Worm (Caenorhabditis elegans) whole organism, L2 larva: ENCODE data around the gene ZK546.5.
A peak's percentile ranks its signal among the peaks of the same experiment; 100 is the strongest.

Experiments
- C34F6.9 ChIP-seq: fragments of 150-350 bp; optimal IDR thresholded peaks from 2 replicates; lab custom pipeline; 2014; ENCODE audit warnings: missing biosample characterization, missing genetic modification characterization
- F13H6.1 ChIP-seq: sonication (generic microtip); optimal IDR thresholded peaks from 2 replicates; lab custom pipeline; 2016; ENCODE audit warnings: missing genetic modification characterization, missing compliant biosample characterization
- R02D3.7 ChIP-seq: fragments of 150-350 bp; optimal IDR thresholded peaks from 2 replicates; lab custom pipeline; 2014; ENCODE audit warnings: missing biosample characterization, missing genetic modification characterization
- Y55F3AM.14 ChIP-seq: fragments of 200-800 bp; sonication (Bioruptor generic); optimal IDR thresholded peaks from 2 replicates; lab custom pipeline; 2018; ENCODE audit warnings: mild to moderate bottlenecking, missing genetic modification characterization, missing compliant biosample characterization
- ZK546.5 ChIP-seq: sonication (generic microtip); optimal IDR thresholded peaks from 2 replicates; lab custom pipeline; 2017; ENCODE audit warnings: missing biosample characterization, missing genetic modification characterization
- alr-1 ChIP-seq: fragments of 150-350 bp; optimal IDR thresholded peaks from 2 replicates; lab custom pipeline; 2014; ENCODE audit warnings: missing biosample characterization, missing genetic modification characterization
- aly-2 ChIP-seq: fragments of 150-350 bp; optimal IDR thresholded peaks from 2 replicates; lab custom pipeline; 2014; ENCODE audit warnings: missing biosample characterization, missing genetic modification characterization
- ama-1 ChIP-seq: fragments of 150-350 bp; optimal IDR thresholded peaks from 2 replicates; lab custom pipeline; 2018; ENCODE audit warnings: inconsistent platforms
- blmp-1 ChIP-seq: sonication (generic microtip); optimal IDR thresholded peaks from 2 replicates; lab custom pipeline; 2017; ENCODE audit warnings: missing genetic modification characterization, mild to moderate bottlenecking, missing compliant biosample characterization, antibody characterized with exemption, moderate library complexity; ENCODE audit not compliant: insufficient read depth
- ceh-16 ChIP-seq: fragments of 150-350 bp; optimal IDR thresholded peaks from 2 replicates; lab custom pipeline; 2014; ENCODE audit warnings: missing biosample characterization, missing genetic modification characterization
- ceh-82 ChIP-seq: fragments of 150-350 bp; optimal IDR thresholded peaks from 2 replicates; lab custom pipeline; 2014; ENCODE audit warnings: missing biosample characterization, missing genetic modification characterization
- crh-2 ChIP-seq: sonication (generic microtip); optimal IDR thresholded peaks from 2 replicates; lab custom pipeline; 2017; ENCODE audit warnings: missing biosample characterization, missing genetic modification characterization
- dmd-4 ChIP-seq: sonication (generic microtip); optimal IDR thresholded peaks from 2 replicates; lab custom pipeline; 2017; ENCODE audit warnings: missing biosample characterization, missing genetic modification characterization
- egl-27 ChIP-seq: sonication (generic microtip); optimal IDR thresholded peaks from 3 replicates; lab custom pipeline; 2017; ENCODE audit warnings: missing biosample characterization, missing genetic modification reagents, missing genetic modification characterization
- elt-1 ChIP-seq: fragments of 150-350 bp; optimal IDR thresholded peaks from 2 replicates; lab custom pipeline; 2014; ENCODE audit warnings: missing biosample characterization, missing genetic modification characterization
- elt-3 ChIP-seq: sonication (generic microtip); optimal IDR thresholded peaks from 2 replicates; lab custom pipeline; 2017; ENCODE audit warnings: missing biosample characterization, missing genetic modification characterization
- fos-1 ChIP-seq: fragments of 150-350 bp; optimal IDR thresholded peaks from 2 replicates; lab custom pipeline; 2014; ENCODE audit warnings: missing biosample characterization, missing genetic modification characterization
- gmeb-1 ChIP-seq: fragments of 150-350 bp; optimal IDR thresholded peaks from 2 replicates; lab custom pipeline; 2014; ENCODE audit warnings: missing biosample characterization, missing genetic modification characterization
- lin-11 ChIP-seq: fragments of 150-350 bp; sonication (generic microtip); optimal IDR thresholded peaks from 2 replicates; lab custom pipeline; 2014; ENCODE audit warnings: missing biosample characterization, missing genetic modification characterization, inconsistent platforms, mixed read lengths
- lin-13 ChIP-seq: fragments of 150-350 bp; optimal IDR thresholded peaks from 2 replicates; lab custom pipeline; 2014; ENCODE audit warnings: missing biosample characterization, missing genetic modification reagents, missing genetic modification characterization
- lin-39 ChIP-seq: fragments of 150-350 bp; optimal IDR thresholded peaks from 2 replicates; lab custom pipeline; 2014; ENCODE audit warnings: missing biosample characterization, missing genetic modification reagents, missing genetic modification characterization
- lsy-2 ChIP-seq, 2 experiments: fragments of 150-350 bp in 1 of 2; sonication (generic microtip) in 1 of 2; optimal IDR thresholded peaks; 2 replicates each; lab custom pipeline; 2014 to 2017; ENCODE audit warnings: missing biosample characterization in 2 of 2, missing genetic modification characterization in 2 of 2
- mab-5 ChIP-seq: fragments of 150-350 bp; optimal IDR thresholded peaks from 2 replicates; lab custom pipeline; 2014; ENCODE audit warnings: missing biosample characterization, missing genetic modification characterization
- mbf-1 ChIP-seq: sonication (generic microtip); optimal IDR thresholded peaks from 2 replicates; lab custom pipeline; 2017; ENCODE audit warnings: missing biosample characterization, missing genetic modification characterization
- mdl-1 ChIP-seq, 2 experiments: fragments of 150-350 bp in 1 of 2; sonication (generic microtip) in 1 of 2; optimal IDR thresholded peaks; 2 replicates each; lab custom pipeline; 2017; ENCODE audit warnings: missing biosample characterization in 2 of 2, missing genetic modification characterization in 2 of 2
- nhr-10 ChIP-seq: sonication (generic microtip); optimal IDR thresholded peaks from 2 replicates; lab custom pipeline; 2017; ENCODE audit warnings: missing biosample characterization, missing genetic modification characterization
- nhr-11 ChIP-seq: fragments of 150-350 bp; optimal IDR thresholded peaks from 2 replicates; lab custom pipeline; 2014; ENCODE audit warnings: missing biosample characterization, missing genetic modification characterization
- nhr-12 ChIP-seq: fragments of 150-350 bp; optimal IDR thresholded peaks from 2 replicates; lab custom pipeline; 2014; ENCODE audit warnings: missing biosample characterization, missing genetic modification characterization
- nhr-129 ChIP-seq: fragments of 150-350 bp; optimal IDR thresholded peaks from 2 replicates; lab custom pipeline; 2014; ENCODE audit warnings: missing biosample characterization, missing genetic modification characterization
- nhr-21 ChIP-seq: fragments of 150-350 bp; optimal IDR thresholded peaks from 2 replicates; lab custom pipeline; 2014; ENCODE audit warnings: missing biosample characterization, missing genetic modification characterization
- nhr-23 ChIP-seq: fragments of 150-350 bp; optimal IDR thresholded peaks from 2 replicates; lab custom pipeline; 2014; ENCODE audit warnings: missing biosample characterization, missing genetic modification reagents, missing genetic modification characterization
- nhr-237 ChIP-seq: fragments of 150-350 bp; optimal IDR thresholded peaks from 2 replicates; lab custom pipeline; 2014; ENCODE audit warnings: missing biosample characterization, missing genetic modification characterization
- nhr-25 ChIP-seq: fragments of 150-350 bp; sonication (generic microtip); optimal IDR thresholded peaks from 3 replicates; lab custom pipeline; 2014; ENCODE audit warnings: missing biosample characterization, missing genetic modification characterization
- nhr-6 ChIP-seq: fragments of 150-350 bp; optimal IDR thresholded peaks from 2 replicates; lab custom pipeline; 2014; ENCODE audit warnings: missing biosample characterization, missing genetic modification characterization
- nhr-77 ChIP-seq: fragments of 150-350 bp; optimal IDR thresholded peaks from 2 replicates; lab custom pipeline; 2014; ENCODE audit warnings: missing biosample characterization, missing genetic modification characterization
- peb-1 ChIP-seq: fragments of 150-350 bp; optimal IDR thresholded peaks from 2 replicates; lab custom pipeline; 2014; ENCODE audit warnings: missing biosample characterization, missing genetic modification characterization
- sem-4 ChIP-seq: fragments of 150-350 bp; optimal IDR thresholded peaks from 2 replicates; lab custom pipeline; 2014; ENCODE audit warnings: missing biosample characterization, missing genetic modification reagents, missing genetic modification characterization
- skn-1 ChIP-seq: sonication (generic microtip); optimal IDR thresholded peaks from 2 replicates; lab custom pipeline; 2017; ENCODE audit warnings: missing biosample characterization, missing genetic modification characterization
- sma-3 ChIP-seq: sonication (generic microtip); optimal IDR thresholded peaks from 2 replicates; lab custom pipeline; 2016; ENCODE audit warnings: missing genetic modification reagents, missing genetic modification characterization, missing compliant biosample characterization
- sma-9 ChIP-seq, 2 experiments: fragments of 150-350 bp in 1 of 2; sonication (generic microtip) in 1 of 2; optimal IDR thresholded peaks; 2 replicates each; lab custom pipeline; 2014 to 2016; ENCODE audit warnings: missing genetic modification characterization in 2 of 2, mild to moderate bottlenecking in 1 of 2, missing biosample characterization in 1 of 2, missing compliant biosample characterization in 1 of 2, missing genetic modification reagents in 1 of 2, moderate library complexity in 1 of 2
- snpc-4 ChIP-seq: fragments of 150-350 bp; optimal IDR thresholded peaks from 2 replicates; lab custom pipeline; 2014; ENCODE audit warnings: missing biosample characterization, missing genetic modification characterization
- unc-39 ChIP-seq: fragments of 150-350 bp; optimal IDR thresholded peaks from 2 replicates; lab custom pipeline; 2014; ENCODE audit warnings: missing biosample characterization, missing genetic modification characterization
- unc-55 ChIP-seq: fragments of 150-350 bp; sonication (generic microtip); optimal IDR thresholded peaks from 3 replicates; lab custom pipeline; 2014; ENCODE audit warnings: missing biosample characterization, missing genetic modification reagents, missing genetic modification characterization
- unc-62 ChIP-seq: fragments of 150-350 bp; optimal IDR thresholded peaks from 2 replicates; lab custom pipeline; 2014; ENCODE audit warnings: missing biosample characterization, missing genetic modification reagents, missing genetic modification characterization
- zag-1 ChIP-seq: fragments of 150-350 bp; optimal IDR thresholded peaks from 2 replicates; lab custom pipeline; 2014; ENCODE audit warnings: missing biosample characterization, missing genetic modification characterization
- ztf-1 ChIP-seq: fragments of 200-800 bp; sonication (Bioruptor generic); conservative IDR thresholded peaks from 2 replicates; pipeline ENCODE4 v1.3.6; 2022; ENCODE audit warnings: missing genetic modification characterization, missing compliant biosample characterization
- ztf-11 ChIP-seq: sonication (generic microtip); optimal IDR thresholded peaks from 2 replicates; lab custom pipeline; 2017; ENCODE audit warnings: missing biosample characterization, missing genetic modification characterization
- ztf-4 ChIP-seq: fragments of 150-350 bp; optimal IDR thresholded peaks from 2 replicates; lab custom pipeline; 2014; ENCODE audit warnings: missing biosample characterization, missing genetic modification characterization

ZK546.5 gene

ce11 chrII:4904277-4904676 lies 31.3 kb upstream of the ZK546.5 start:
- TF ChIP-seq nhr-25 (tag; lab: Kevin White, UChicago) (peak; percentile 69), elt-3 (tag; lab: Kevin White, UChicago) (no peak), R02D3.7 (tag; lab: Kevin White, UChicago) (no peak), ceh-16 (tag; lab: Kevin White, UChicago) (no peak), ztf-11 (tag; lab: Kevin White, UChicago) (no peak), peb-1 (tag; lab: Kevin White, UChicago) (no peak), nhr-23 (tag; lab: Kevin White, UChicago) (no peak), alr-1 (tag; lab: Kevin White, UChicago) (no peak), elt-1 (tag; lab: Kevin White, UChicago) (no peak), snpc-4 (tag; lab: Kevin White, UChicago) (peak; percentile 64), nhr-6 (tag; lab: Kevin White, UChicago) (peak; percentile 6), unc-55 (GFP tag; lab: Kevin White, UChicago) (peak; percentile 93), lin-11 (tag; lab: Kevin White, UChicago) (peak; percentile 41), nhr-10 (no peak), nhr-77 (tag; lab: Kevin White, UChicago) (no peak), lsy-2 (tag; optimal IDR thresholded peaks at IDR 0.05; lab: Kevin White, UChicago) (peak in 1 of 2 experiments; percentile 83), dmd-4 (tag; lab: Kevin White, UChicago) (no peak), ceh-82 (tag; lab: Kevin White, UChicago) (no peak), F13H6.1 (tag; lab: Kevin White, UChicago) (peak; percentile 76), unc-62 (GFP tag; lab: Kevin White, UChicago) (no peak), aly-2 (tag; lab: Kevin White, UChicago) (no peak), crh-2 (tag; lab: Kevin White, UChicago) (peak; percentile 87), unc-39 (tag; lab: Kevin White, UChicago) (no peak), blmp-1 (tag; lab: Kevin White, UChicago) (no peak), skn-1 (tag; lab: Kevin White, UChicago) (no peak), nhr-21 (tag; lab: Kevin White, UChicago) (peak; percentile 31), Y55F3AM.14 (GFP tag; lab: Kevin White, UChicago) (no peak), C34F6.9 (tag; lab: Kevin White, UChicago) (peak; percentile 92), sem-4 (tag; lab: Kevin White, UChicago) (peak; percentile 43), ama-1 (lab: Kevin White, UChicago) (peak; percentile 59), fos-1 (tag; lab: Kevin White, UChicago) (peak; percentile 71), ztf-4 (tag; lab: Kevin White, UChicago) (peak; percentile 39), ZK546.5 (tag; lab: Kevin White, UChicago) (no peak), lin-39 (tag; lab: Kevin White, UChicago) (no peak), mdl-1 (tag; optimal IDR thresholded peaks at IDR 0.05; lab: Kevin White, UChicago) (peak; percentile 38 to 59), mbf-1 (tag; lab: Kevin White, UChicago) (no peak), nhr-12 (tag; lab: Kevin White, UChicago) (no peak), ztf-1 (GFP tag; lab: Robert Waterston, UW) (no peak), nhr-129 (peak; percentile 89), zag-1 (peak; percentile 51), lin-13 (GFP tag; lab: Kevin White, UChicago) (peak; percentile 58), gmeb-1 (tag; lab: Kevin White, UChicago) (peak; percentile 71), nhr-237 (tag; lab: Kevin White, UChicago) (no peak), sma-9 (GFP tag; optimal IDR thresholded peaks at IDR 0.05; lab: Kevin White, UChicago) (peak; percentile 70), sma-9 (tag; optimal IDR thresholded peaks at IDR 0.05; lab: Kevin White, UChicago) (no peak), nhr-11 (tag; lab: Kevin White, UChicago) (no peak), egl-27 (tag; lab: Kevin White, UChicago) (no peak), sma-3 (GFP tag; lab: Kevin White, UChicago) (no peak), mab-5 (peak; percentile 25)
